Worm (Caenorhabditis elegans): ENCODE results near the gene T05D4.2.

T05D4.2 gene

DNA sequence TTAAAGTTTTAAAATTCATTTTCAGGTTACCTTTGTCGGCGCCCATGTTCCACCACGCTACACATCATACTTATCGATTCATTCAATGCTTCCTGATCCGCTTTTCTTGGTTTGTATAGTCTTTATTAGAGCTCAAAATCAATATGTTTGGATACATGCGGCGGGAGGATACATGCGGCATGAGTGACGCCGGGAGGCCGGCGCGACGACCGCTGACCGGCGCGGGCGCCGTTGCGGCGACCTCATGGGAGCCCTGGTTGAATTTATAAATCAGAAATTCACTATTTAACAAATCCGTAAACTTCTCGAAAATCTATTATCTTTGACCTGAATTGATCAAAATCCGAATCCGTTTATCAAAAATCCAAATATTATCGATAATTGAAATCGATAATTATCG lies 18.8 kb upstream of the T05D4.2 start:
- no peak for TF ChIP-seq unc-39 (tag; optimal IDR thresholded peaks at IDR 0.05)
- TF ChIP-seq ceh-82 (tag; optimal IDR thresholded peaks at IDR 0.05): no peak
- no peak for TF ChIP-seq hmg-11 (tag; optimal IDR thresholded peaks at IDR 0.05)
- no peak for TF ChIP-seq nhr-76 (tag; optimal IDR thresholded peaks at IDR 0.05)
- TF ChIP-seq zag-1 (tag; optimal IDR thresholded peaks at IDR 0.05): no peak
- no peak for TF ChIP-seq nhr-12 (tag; optimal IDR thresholded peaks at IDR 0.05)
- TF ChIP-seq pqm-1 (tag; optimal IDR thresholded peaks at IDR 0.05): no peak
- no peak for TF ChIP-seq ztf-11 (tag; optimal IDR thresholded peaks at IDR 0.05)
- no peak for TF ChIP-seq ceh-16 (tag; optimal IDR thresholded peaks at IDR 0.05)
- no peak for TF ChIP-seq nhr-43 (tag; optimal IDR thresholded peaks at IDR 0.05; ENCODE audit: poor library complexity, severe bottlenecking)
- TF ChIP-seq lin-39 (tag; optimal IDR thresholded peaks at IDR 0.05): no peak
- TF ChIP-seq jun-1 (tag; optimal IDR thresholded peaks at IDR 0.05): no peak
- no peak for TF ChIP-seq lsy-12 (tag; optimal IDR thresholded peaks at IDR 0.05)

DNA sequence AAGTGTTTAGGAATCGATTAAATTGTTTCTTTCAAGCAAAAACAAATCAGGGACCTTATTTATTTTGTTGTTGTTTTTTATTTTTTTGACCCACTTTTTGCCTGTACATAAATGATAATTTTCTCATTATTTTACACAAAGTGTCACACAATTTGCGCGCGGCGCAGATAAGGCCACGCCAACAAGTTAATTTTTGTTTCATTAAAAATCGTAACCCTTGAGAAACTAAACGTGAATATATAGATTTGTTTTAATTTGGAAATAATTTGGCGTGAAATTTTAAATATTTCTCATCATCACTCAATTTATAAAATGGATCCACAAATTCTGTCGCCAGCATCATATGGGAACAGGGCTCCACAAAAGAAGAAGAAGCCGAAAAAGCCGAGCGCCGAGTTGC lies 17.7 kb upstream of the T05D4.2 start, which contains the start of gene T05D4.5:
Gene T05D4.5, plus strand, starts transcription at position 301 of the 400 bp plus-strand sequence.
- no peak for TF ChIP-seq nhr-76 (tag; optimal IDR thresholded peaks at IDR 0.05)
- TF ChIP-seq nhr-23 (tag; optimal IDR thresholded peaks at IDR 0.05): no peak
- TF ChIP-seq fkh-2 (tag; optimal IDR thresholded peaks at IDR 0.05): no peak
- no peak for TF ChIP-seq snpc-4 (tag; optimal IDR thresholded peaks at IDR 0.05)
- no peak for TF ChIP-seq ceh-28 (tag; optimal IDR thresholded peaks at IDR 0.05)
- TF ChIP-seq egl-27 (tag; optimal IDR thresholded peaks at IDR 0.05): no peak
- no peak for TF ChIP-seq lin-15B (tag; optimal IDR thresholded peaks at IDR 0.05)
- no peak for TF ChIP-seq ceh-82 (tag; optimal IDR thresholded peaks at IDR 0.05)
- TF ChIP-seq ztf-11 (tag; optimal IDR thresholded peaks at IDR 0.05): no peak
- no peak for TF ChIP-seq ZK546.5 (tag; optimal IDR thresholded peaks at IDR 0.05)
- no peak for TF ChIP-seq eor-1 (tag; optimal IDR thresholded peaks at IDR 0.05)
- no peak for TF ChIP-seq sea-2 (GFP tag; optimal IDR thresholded peaks at IDR 0.05)

DNA sequence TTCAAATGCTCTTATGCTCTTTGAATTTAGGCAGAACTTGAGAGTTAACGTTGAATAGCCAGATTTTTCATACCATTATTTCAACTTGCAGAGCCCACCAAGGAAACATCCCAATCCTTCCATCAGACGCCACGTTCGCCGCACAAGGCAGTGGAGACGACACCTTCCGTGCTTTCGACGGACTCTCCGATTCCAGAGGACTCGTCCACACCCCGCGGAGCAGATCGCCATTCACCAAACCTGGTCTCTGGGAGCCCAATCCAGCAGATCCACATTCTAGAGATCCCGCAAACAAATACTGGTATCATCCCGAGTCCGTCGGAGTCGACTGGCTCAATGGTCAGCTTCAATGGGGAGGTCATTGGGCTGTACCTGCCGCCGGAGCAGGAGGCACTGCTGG lies 17.2 kb upstream of the T05D4.2 start:
- TF ChIP-seq ceh-28 (tag; optimal IDR thresholded peaks at IDR 0.05) (no peak), elt-1 (tag; optimal IDR thresholded peaks at IDR 0.05) (no peak), ceh-16 (tag; optimal IDR thresholded peaks at IDR 0.05) (no peak), snpc-4 (tag; optimal IDR thresholded peaks at IDR 0.05) (no peak), mdl-1 (tag; optimal IDR thresholded peaks at IDR 0.05) (no peak), ama-1 (optimal IDR thresholded peaks at IDR 0.05) (no peak), fkh-2 (tag; optimal IDR thresholded peaks at IDR 0.05) (no peak), elt-2 (tag; optimal IDR thresholded peaks at IDR 0.05) (no peak), ceh-82 (tag; optimal IDR thresholded peaks at IDR 0.05) (no peak)

DNA sequence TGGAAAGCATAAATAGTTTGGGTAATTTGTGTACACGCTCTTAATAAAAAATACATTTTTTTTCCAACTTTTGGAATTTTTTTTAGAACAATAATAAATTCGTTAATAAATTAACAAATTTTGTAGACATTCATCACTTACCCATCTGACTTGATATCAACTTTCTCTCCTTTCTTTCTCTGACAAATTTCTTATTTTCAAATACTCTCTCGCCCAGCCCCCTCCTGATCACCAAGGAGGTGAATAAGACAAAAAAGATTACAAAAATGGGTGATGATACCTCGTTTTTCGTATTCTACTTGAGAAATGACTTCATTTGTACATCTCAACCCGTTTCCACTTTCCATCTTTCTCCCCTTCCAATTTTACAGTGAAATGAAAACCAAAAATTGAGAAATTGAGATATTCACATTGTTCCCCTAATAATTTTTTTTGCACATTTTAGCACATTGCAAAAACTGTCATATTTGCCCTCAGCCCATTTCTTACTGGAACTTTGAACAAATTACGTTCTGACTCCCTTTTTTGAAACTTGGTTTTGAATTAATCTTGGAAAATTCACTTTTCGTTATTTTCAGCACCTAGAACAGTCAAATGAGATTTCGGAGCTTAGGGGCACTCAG lies 12.8 kb upstream of the T05D4.2 start, which contains the start of gene osm-7:
Gene osm-7, plus strand, starts transcription at position 573 of the 623 bp plus-strand sequence.
- TF ChIP-seq elt-3 (tag; optimal IDR thresholded peaks at IDR 0.05): no peak
- TF ChIP-seq daf-12 (tag; optimal IDR thresholded peaks at IDR 0.05): no peak
- no peak for TF ChIP-seq ama-1 (optimal IDR thresholded peaks at IDR 0.05)
- no peak for TF ChIP-seq jun-1 (tag; optimal IDR thresholded peaks at IDR 0.05)
- no peak for TF ChIP-seq tbx-2 (tag; optimal IDR thresholded peaks at IDR 0.05)
- no peak for TF ChIP-seq eor-1 (tag; optimal IDR thresholded peaks at IDR 0.05)
- no peak for TF ChIP-seq zag-1 (tag; optimal IDR thresholded peaks at IDR 0.05)
- no peak for TF ChIP-seq mml-1 (tag; optimal IDR thresholded peaks at IDR 0.05)
- TF ChIP-seq ztf-11 (tag; optimal IDR thresholded peaks at IDR 0.05): no peak
- TF ChIP-seq lsy-12 (tag; optimal IDR thresholded peaks at IDR 0.05): no peak
- no peak for TF ChIP-seq nhr-25 (tag; optimal IDR thresholded peaks at IDR 0.05)
- TF ChIP-seq nhr-28 (tag; optimal IDR thresholded peaks at IDR 0.05): no peak
- TF ChIP-seq ZK546.5 (tag; optimal IDR thresholded peaks at IDR 0.05): no peak
- TF ChIP-seq aly-2 (tag; optimal IDR thresholded peaks at IDR 0.05): no peak
- no peak for TF ChIP-seq skn-1 (tag; optimal IDR thresholded peaks at IDR 0.05)
- TF ChIP-seq sea-2 (GFP tag; optimal IDR thresholded peaks at IDR 0.05): no peak
- TF ChIP-seq elt-1 (tag; optimal IDR thresholded peaks at IDR 0.05): no peak
- no peak for TF ChIP-seq fos-1 (tag; optimal IDR thresholded peaks at IDR 0.05)
- TF ChIP-seq R02D3.7 (tag; optimal IDR thresholded peaks at IDR 0.05): no peak
- TF ChIP-seq nhr-23 (tag; optimal IDR thresholded peaks at IDR 0.05): no peak

Measured in whole organism, L3 larva.